Worm (Caenorhabditis elegans) whole organism, mixed stage, embryonic: ENCODE measurements around the gene coq-5.

Source experiments
- blmp-1 ChIP-seq: fragments of 150-350 bp; optimal IDR thresholded peaks from 2 replicates; lab custom pipeline; 2014; ENCODE audit warnings: missing biosample characterization, missing genetic modification characterization
- ceh-83 ChIP-seq: fragments of 200-800 bp; sonication (Bioruptor generic); optimal IDR thresholded peaks from 2 replicates; lab custom pipeline; 2018; ENCODE audit warnings: mild to moderate bottlenecking, missing genetic modification characterization, missing compliant biosample characterization
- elt-3 ChIP-seq: fragments of 150-350 bp; optimal IDR thresholded peaks from 2 replicates; lab custom pipeline; 2014; ENCODE audit warnings: missing biosample characterization, missing genetic modification characterization
- lin-13 ChIP-seq: fragments of 150-350 bp; optimal IDR thresholded peaks from 2 replicates; lab custom pipeline; 2014; ENCODE audit warnings: missing biosample characterization, missing genetic modification characterization
- lsy-2 ChIP-seq: fragments of 150-350 bp; optimal IDR thresholded peaks from 2 replicates; lab custom pipeline; 2014; ENCODE audit warnings: missing biosample characterization, missing genetic modification characterization
- mls-2 ChIP-seq: sonication (generic microtip); optimal IDR thresholded peaks from 2 replicates; lab custom pipeline; 2016; ENCODE audit warnings: mild to moderate bottlenecking, missing genetic modification characterization, moderate library complexity, missing compliant biosample characterization
- nhr-12 ChIP-seq: fragments of 150-350 bp; optimal IDR thresholded peaks from 2 replicates; lab custom pipeline; 2014; ENCODE audit warnings: missing biosample characterization, missing genetic modification characterization
- nhr-237 ChIP-seq: fragments of 150-350 bp; optimal IDR thresholded peaks from 2 replicates; lab custom pipeline; 2014; ENCODE audit warnings: missing biosample characterization, missing genetic modification characterization
- nhr-28 ChIP-seq: fragments of 150-350 bp; optimal IDR thresholded peaks from 2 replicates; lab custom pipeline; 2014; ENCODE audit warnings: missing biosample characterization, missing genetic modification characterization
- pha-4 ChIP-seq: fragments of 150-350 bp; optimal IDR thresholded peaks from 2 replicates; lab custom pipeline; 2018; ENCODE audit warnings: missing biosample characterization, missing genetic modification reagents, missing genetic modification characterization
- snpc-4 ChIP-seq: fragments of 150-350 bp; optimal IDR thresholded peaks from 2 replicates; lab custom pipeline; 2014; ENCODE audit warnings: missing biosample characterization, missing genetic modification characterization
- sptf-1 ChIP-seq: sonication (generic microtip); optimal IDR thresholded peaks from 2 replicates; lab custom pipeline; 2017; ENCODE audit warnings: mild to moderate bottlenecking, missing genetic modification characterization, moderate library complexity, missing compliant biosample characterization

ce11 chrIII:7824041-7824440, 34.2 kb downstream of the coq-5 start:
- no peak for TF ChIP-seq nhr-237 (tag; lab: Kevin White, UChicago)
- no peak for TF ChIP-seq elt-3 (tag; lab: Kevin White, UChicago)
- TF ChIP-seq nhr-12 (tag; lab: Kevin White, UChicago) = no peak
- no peak for TF ChIP-seq lin-13
- no peak for TF ChIP-seq lsy-2 (tag; lab: Kevin White, UChicago)
- no peak for TF ChIP-seq sptf-1 (tag; lab: Kevin White, UChicago)
- TF ChIP-seq nhr-28 = no peak
- no peak for TF ChIP-seq ceh-83 (GFP tag; lab: Kevin White, UChicago)
- no peak for TF ChIP-seq snpc-4 (tag; lab: Kevin White, UChicago)
- no peak for TF ChIP-seq mls-2 (tag; lab: Kevin White, UChicago)
- TF ChIP-seq blmp-1 (tag; lab: Kevin White, UChicago) = no peak
- no peak for TF ChIP-seq pha-4
